Worm (Caenorhabditis elegans): ENCODE data around the gene nspc-20.

nspc-20 gene

ce11 chrX:14505578-14506353, 24.2 kb downstream of the nspc-20 start:
- no peak for TF ChIP-seq ceh-82 (tag; optimal IDR thresholded peaks at IDR 0.05)
- no peak for TF ChIP-seq lin-39 (tag; optimal IDR thresholded peaks at IDR 0.05)
- TF ChIP-seq mbf-1 (tag; optimal IDR thresholded peaks at IDR 0.05): no peak
- no peak for TF ChIP-seq zag-1 (tag; optimal IDR thresholded peaks at IDR 0.05)
- no peak for TF ChIP-seq nhr-12 (tag; optimal IDR thresholded peaks at IDR 0.05)
- no peak for TF ChIP-seq nhr-23 (tag; optimal IDR thresholded peaks at IDR 0.05)
- TF ChIP-seq nhr-77 (tag; optimal IDR thresholded peaks at IDR 0.05): no peak
- no peak for TF ChIP-seq alr-1 (tag; optimal IDR thresholded peaks at IDR 0.05)
- no peak for TF ChIP-seq ztf-11 (tag; optimal IDR thresholded peaks at IDR 0.05)
- TF ChIP-seq sem-4 (tag; optimal IDR thresholded peaks at IDR 0.05): no peak
- TF ChIP-seq Y55F3AM.14 (GFP tag; optimal IDR thresholded peaks at IDR 0.05): no peak
- peak; percentile 24 for TF ChIP-seq sma-3 (GFP tag; optimal IDR thresholded peaks at IDR 0.05)
- peak in 1 of 2 experiments; percentile 30 for TF ChIP-seq lsy-2 (tag; optimal IDR thresholded peaks at IDR 0.05)
- TF ChIP-seq nhr-10 (tag; optimal IDR thresholded peaks at IDR 0.05): no peak
- TF ChIP-seq unc-55 (GFP tag; optimal IDR thresholded peaks at IDR 0.05): no peak
- no peak for TF ChIP-seq peb-1 (tag; optimal IDR thresholded peaks at IDR 0.05)
- no peak for TF ChIP-seq elt-1 (tag; optimal IDR thresholded peaks at IDR 0.05)
- peak; percentile 83 for TF ChIP-seq sma-9 (GFP tag; optimal IDR thresholded peaks at IDR 0.05)
- TF ChIP-seq sma-9 (tag; optimal IDR thresholded peaks at IDR 0.05): peak; percentile 5
- TF ChIP-seq dmd-4 (tag; optimal IDR thresholded peaks at IDR 0.05): no peak
- peak; percentile 51 for TF ChIP-seq gmeb-1 (tag; optimal IDR thresholded peaks at IDR 0.05)
- TF ChIP-seq aly-2 (tag; optimal IDR thresholded peaks at IDR 0.05): no peak
- no peak for TF ChIP-seq nhr-237 (tag; optimal IDR thresholded peaks at IDR 0.05)
- TF ChIP-seq nhr-25 (tag; optimal IDR thresholded peaks at IDR 0.05): peak; percentile 62
- no peak for TF ChIP-seq ZK546.5 (tag; optimal IDR thresholded peaks at IDR 0.05)
- no peak for TF ChIP-seq ama-1 (optimal IDR thresholded peaks at IDR 0.05)
- no peak for TF ChIP-seq skn-1 (tag; optimal IDR thresholded peaks at IDR 0.05)
- TF ChIP-seq unc-39 (tag; optimal IDR thresholded peaks at IDR 0.05): no peak
- no peak for TF ChIP-seq lin-11 (tag; optimal IDR thresholded peaks at IDR 0.05)
- TF ChIP-seq mab-5 (tag; optimal IDR thresholded peaks at IDR 0.05): no peak
- TF ChIP-seq C34F6.9 (tag; optimal IDR thresholded peaks at IDR 0.05): peak; percentile 61
- TF ChIP-seq blmp-1 (tag; optimal IDR thresholded peaks at IDR 0.05; ENCODE audit: insufficient read depth): peak; percentile 44
- peak; percentile 43 for TF ChIP-seq egl-27 (tag; optimal IDR thresholded peaks at IDR 0.05)
- TF ChIP-seq nhr-129 (tag; optimal IDR thresholded peaks at IDR 0.05): peak; percentile 66
- no peak for TF ChIP-seq ceh-16 (tag; optimal IDR thresholded peaks at IDR 0.05)
- TF ChIP-seq elt-3 (tag; optimal IDR thresholded peaks at IDR 0.05): no peak
- TF ChIP-seq unc-62 (GFP tag; optimal IDR thresholded peaks at IDR 0.05): no peak
- no peak for TF ChIP-seq R02D3.7 (tag; optimal IDR thresholded peaks at IDR 0.05)
- peak; percentile 20 for TF ChIP-seq crh-2 (tag; optimal IDR thresholded peaks at IDR 0.05)
- TF ChIP-seq nhr-21 (tag; optimal IDR thresholded peaks at IDR 0.05): no peak
- TF ChIP-seq mdl-1 (tag; optimal IDR thresholded peaks at IDR 0.05): no peak
- TF ChIP-seq ztf-4 (tag; optimal IDR thresholded peaks at IDR 0.05): no peak
- no peak for TF ChIP-seq nhr-6 (tag; optimal IDR thresholded peaks at IDR 0.05)
- TF ChIP-seq ztf-1 (GFP tag; conservative IDR thresholded peaks at IDR 0.05): no peak
- peak; percentile 92 for TF ChIP-seq fos-1 (tag; optimal IDR thresholded peaks at IDR 0.05)
- TF ChIP-seq nhr-11 (tag; optimal IDR thresholded peaks at IDR 0.05): no peak
- TF ChIP-seq lin-13 (GFP tag; optimal IDR thresholded peaks at IDR 0.05): no peak
- TF ChIP-seq snpc-4 (tag; optimal IDR thresholded peaks at IDR 0.05): no peak
- peak; percentile 84 for TF ChIP-seq F13H6.1 (tag; optimal IDR thresholded peaks at IDR 0.05)
